Fruit fly (Drosophila melanogaster) whole organism, embryonic: ENCODE results near the gene Naa80.

Experiments used
- Blimp-1 ChIP-seq: fragments of 200-800 bp; sonication (Bioruptor generic); optimal IDR thresholded peaks from 3 replicates; lab custom pipeline; 2018; ENCODE audit warnings: missing biosample characterization, missing genetic modification characterization, mild to moderate bottlenecking, moderate library complexity, missing genetic modification reagents
- CG10274 ChIP-seq: fragments of 200-800 bp; sonication (Bioruptor generic); optimal IDR thresholded peaks from 3 replicates; lab custom pipeline; 2017; ENCODE audit warnings: missing biosample characterization, mild to moderate bottlenecking, missing genetic modification characterization
- CG15011 ChIP-seq: fragments of 200-800 bp; sonication (Bioruptor generic); optimal IDR thresholded peaks from 3 replicates; lab custom pipeline; 2018; ENCODE audit warnings: missing biosample characterization, mild to moderate bottlenecking, missing genetic modification characterization
- CG17328 ChIP-seq: fragments of 200-800 bp; sonication (Bioruptor generic); IDR thresholded peaks from 2 replicates; pipeline ENCODE4 v1.3.6; 2022; ENCODE audit warnings: missing biosample characterization, missing genetic modification characterization
- CG17612 ChIP-seq: fragments of 200-800 bp; sonication (Bioruptor generic); IDR thresholded peaks from 2 replicates; pipeline ENCODE4 v1.3.6; 2022; ENCODE audit warnings: missing biosample characterization, missing genetic modification characterization
- CG17802 ChIP-seq: fragments of 200-800 bp; sonication (Bioruptor generic); optimal IDR thresholded peaks from 2 replicates; lab custom pipeline; 2018; ENCODE audit warnings: missing biosample characterization, mild to moderate bottlenecking, missing genetic modification characterization, moderate library complexity
- CG18262 ChIP-seq: fragments of 200-800 bp; optimal IDR thresholded peaks from 3 replicates; lab custom pipeline; 2019; ENCODE audit warnings: missing biosample characterization, mild to moderate bottlenecking, missing genetic modification characterization, moderate library complexity
- CG2875 ChIP-seq: fragments of 200-800 bp; sonication (Bioruptor generic); optimal IDR thresholded peaks from 2 replicates; lab custom pipeline; 2017; ENCODE audit warnings: missing biosample characterization, mild to moderate bottlenecking, missing genetic modification characterization, missing genetic modification reagents
- CG30403 ChIP-seq: fragments of 200-800 bp; sonication (Bioruptor generic); optimal IDR thresholded peaks from 3 replicates; lab custom pipeline; 2016; ENCODE audit warnings: missing biosample characterization, missing genetic modification characterization
- CG3726 ChIP-seq: fragments of 200-800 bp; sonication (Bioruptor generic); IDR thresholded peaks from 3 replicates; pipeline ENCODE4, ENCODE4 v1.3.6; 2022; ENCODE audit warnings: missing biosample characterization, missing genetic modification characterization
- CG6272 ChIP-seq: fragments of 200-800 bp; sonication (Bioruptor generic); IDR thresholded peaks from 2 replicates; pipeline ENCODE4 v1.3.6; 2022; ENCODE audit warnings: missing biosample characterization, missing genetic modification characterization
- CoRest ChIP-seq: fragments of 200-800 bp; sonication (Bioruptor generic); optimal IDR thresholded peaks from 3 replicates; lab custom pipeline; 2018; ENCODE audit warnings: missing biosample characterization, mild to moderate bottlenecking, missing genetic modification characterization, moderate library complexity
- NC2β ChIP-seq: fragments of 200-800 bp; sonication (Bioruptor generic); optimal IDR thresholded peaks from 2 replicates; lab custom pipeline; 2016; ENCODE audit warnings: missing biosample characterization, missing genetic modification characterization
- Oli ChIP-seq: fragments of 200-800 bp; sonication (Bioruptor generic); optimal IDR thresholded peaks from 2 replicates; lab custom pipeline; 2018; ENCODE audit warnings: missing biosample characterization, mild to moderate bottlenecking, missing genetic modification characterization, moderate library complexity
- al ChIP-seq: fragments of 200-800 bp; sonication (Bioruptor generic); IDR thresholded peaks from 2 replicates; pipeline ENCODE4 v1.3.6; 2022; ENCODE audit warnings: missing biosample characterization, missing genetic modification characterization
- dan ChIP-seq: fragments of 200-800 bp; sonication (Bioruptor generic); IDR thresholded peaks from 2 replicates; pipeline ENCODE4 v1.3.6; 2022; ENCODE audit warnings: missing biosample characterization, missing genetic modification characterization
- gsb-n ChIP-seq: fragments of 200-800 bp; sonication (Bioruptor generic); optimal IDR thresholded peaks from 3 replicates; lab custom pipeline; 2018; ENCODE audit warnings: missing biosample characterization, mild to moderate bottlenecking, missing genetic modification characterization
- kay ChIP-seq: fragments of 200-800 bp; sonication (Bioruptor generic); optimal IDR thresholded peaks from 2 replicates; lab custom pipeline; 2016; ENCODE audit warnings: missing biosample characterization, missing genetic modification characterization
- lbe ChIP-seq: fragments of 200-800 bp; sonication (Bioruptor generic); optimal IDR thresholded peaks from 2 replicates; lab custom pipeline; 2016; ENCODE audit warnings: missing biosample characterization, mild to moderate bottlenecking, missing genetic modification characterization
- mirr ChIP-seq: fragments of 200-800 bp; sonication (Bioruptor generic); optimal IDR thresholded peaks from 3 replicates; lab custom pipeline; 2018; ENCODE audit warnings: missing biosample characterization, mild to moderate bottlenecking, missing genetic modification characterization
- repo ChIP-seq: fragments of 200-800 bp; sonication (Bioruptor generic); optimal IDR thresholded peaks from 2 replicates; lab custom pipeline; 2016; ENCODE audit warnings: missing biosample characterization, missing genetic modification characterization

The Naa80 gene

dm6 chr3R:9813861-9814260 lies 46.2 kb downstream of the Naa80 start, which contains the start of gene eloF (continued):
- TF ChIP-seq kay (GFP tag; lab: Kevin White, UChicago) (no peak), CG6272 (no peak), repo (no peak)

- TF ChIP-seq gsb-n (tag; lab: Kevin White, UChicago) = no peak
- TF ChIP-seq al (GFP tag; lab: Robert Waterston, UW) = no peak
- no peak for TF ChIP-seq CG15011 (GFP tag; lab: Kevin White, UChicago)
- no peak for TF ChIP-seq CoRest (tag; lab: Kevin White, UChicago)
- TF ChIP-seq lbe (GFP tag; lab: Kevin White, UChicago) = no peak
- no peak for TF ChIP-seq NC2β (GFP tag; lab: Kevin White, UChicago)
- no peak for TF ChIP-seq CG17802
- TF ChIP-seq CG30403 = no peak
- no peak for TF ChIP-seq CG18262 (tag; lab: Kevin White, UChicago)
- no peak for TF ChIP-seq CG17328 (GFP tag; lab: Robert Waterston, UW)
These were observed 49.2 kb downstream of the Naa80 start, which contains the start of gene CG16904 for dm6 chr3R:9816879-9817278. TSS of gene CG16904 (minus strand) at chr3R:9816979.

- TF ChIP-seq CG17802 (no peak), CG2875 (no peak), CG17612 (GFP tag; lab: Robert Waterston, UW) (no peak), Oli (tag; lab: Kevin White, UChicago) (no peak), mirr (GFP tag; lab: Kevin White, UChicago) (no peak), dan (GFP tag; lab: Robert Waterston, UW) (no peak), Blimp-1 (GFP tag; lab: Kevin White, UChicago) (no peak), CG30403 (no peak), CG10274 (GFP tag; lab: Kevin White, UChicago) (no peak), CG3726 (GFP tag; lab: Robert Waterston, UW) (no peak)
These were observed 50.7 kb downstream of the Naa80 start, which contains the start of gene CG9459 for dm6 chr3R:9818295-9818694. TSS of gene CG9459 (minus strand) at chr3R:9818395.
